Fruit fly (Drosophila melanogaster) whole organism, embryonic: ENCODE data around the gene Cep290.

Experiments used
- Blimp-1 ChIP-seq: fragments of 200-800 bp; sonication (Bioruptor generic); optimal IDR thresholded peaks from 3 replicates; lab custom pipeline; 2018; ENCODE audit warnings: missing biosample characterization, missing genetic modification characterization, mild to moderate bottlenecking, moderate library complexity, missing genetic modification reagents
- Bteb2 ChIP-seq: fragments of 200-800 bp; sonication (Bioruptor generic); optimal IDR thresholded peaks from 2 replicates; lab custom pipeline; 2016; ENCODE audit warnings: missing biosample characterization, missing genetic modification characterization
- CG10565 ChIP-seq: fragments of 200-800 bp; sonication (Bioruptor generic); optimal IDR thresholded peaks from 3 replicates; lab custom pipeline; 2016; ENCODE audit warnings: missing biosample characterization, mild to moderate bottlenecking, missing genetic modification characterization
- CG11696 ChIP-seq: fragments of 200-800 bp; sonication (Bioruptor generic); IDR thresholded peaks from 2 replicates; pipeline ENCODE4 v1.3.6; 2022; ENCODE audit warnings: missing biosample characterization, missing genetic modification characterization
- CG12391 ChIP-seq: fragments of 200-800 bp; sonication (Bioruptor generic); optimal IDR thresholded peaks from 3 replicates; lab custom pipeline; 2018; ENCODE audit warnings: missing biosample characterization, mild to moderate bottlenecking, missing genetic modification characterization, moderate library complexity
- CG13287 ChIP-seq: fragments of 200-800 bp; sonication (Bioruptor generic); IDR thresholded peaks from 2 replicates; pipeline ENCODE4 v1.3.6; 2022; ENCODE audit warnings: missing biosample characterization, missing genetic modification characterization; ENCODE audit not compliant: partially characterized antibody
- CG13624 ChIP-seq: fragments of 200-800 bp; sonication (Bioruptor generic); optimal IDR thresholded peaks from 2 replicates; lab custom pipeline; 2016; ENCODE audit warnings: missing biosample characterization, missing genetic modification characterization
- CG14050 ChIP-seq: fragments of 200-800 bp; sonication (Bioruptor generic); IDR thresholded peaks from 3 replicates; pipeline ENCODE4 v1.3.6; 2022; ENCODE audit warnings: missing biosample characterization, missing genetic modification characterization
- CG17802 ChIP-seq: fragments of 200-800 bp; sonication (Bioruptor generic); optimal IDR thresholded peaks from 2 replicates; lab custom pipeline; 2018; ENCODE audit warnings: missing biosample characterization, mild to moderate bottlenecking, missing genetic modification characterization, moderate library complexity
- CG2120 ChIP-seq: fragments of 200-800 bp; sonication (Bioruptor generic); optimal IDR thresholded peaks from 3 replicates; lab custom pipeline; 2016; ENCODE audit warnings: missing biosample characterization, missing genetic modification characterization
- CG2875 ChIP-seq: fragments of 200-800 bp; sonication (Bioruptor generic); optimal IDR thresholded peaks from 2 replicates; lab custom pipeline; 2017; ENCODE audit warnings: missing biosample characterization, mild to moderate bottlenecking, missing genetic modification characterization, missing genetic modification reagents
- CG32772 ChIP-seq: fragments of 200-800 bp; sonication (Bioruptor generic); IDR thresholded peaks from 2 replicates; pipeline ENCODE4 v1.3.6; 2022; ENCODE audit warnings: missing biosample characterization, missing genetic modification characterization
- CG33557 ChIP-seq: fragments of 200-800 bp; sonication (Bioruptor generic); optimal IDR thresholded peaks from 2 replicates; lab custom pipeline; 2019; ENCODE audit warnings: missing biosample characterization, mild to moderate bottlenecking, missing genetic modification characterization, moderate library complexity
- CG4282 ChIP-seq: fragments of 200-800 bp; sonication (Bioruptor generic); optimal IDR thresholded peaks from 2 replicates; lab custom pipeline; 2016; ENCODE audit warnings: missing biosample characterization, missing genetic modification characterization
- CG5953 ChIP-seq: fragments of 200-800 bp; sonication (Bioruptor generic); IDR thresholded peaks from 2 replicates; pipeline ENCODE4 v1.3.6; 2022; ENCODE audit warnings: missing biosample characterization, missing genetic modification characterization
- CG6654 ChIP-seq: fragments of 200-800 bp; sonication (Bioruptor generic); optimal IDR thresholded peaks from 2 replicates; lab custom pipeline; 2017; ENCODE audit warnings: missing biosample characterization, mild to moderate bottlenecking, missing genetic modification characterization
- CG7987 ChIP-seq: fragments of 200-800 bp; sonication (Bioruptor generic); optimal IDR thresholded peaks from 2 replicates; lab custom pipeline; 2018; ENCODE audit warnings: missing biosample characterization, mild to moderate bottlenecking, missing genetic modification characterization, moderate library complexity
- CG8359 ChIP-seq: fragments of 200-800 bp; sonication (Bioruptor generic); optimal IDR thresholded peaks from 2 replicates; lab custom pipeline; 2017; ENCODE audit warnings: missing biosample characterization, mild to moderate bottlenecking, missing genetic modification characterization, borderline replicate concordance
- CG8388 ChIP-seq: fragments of 200-800 bp; sonication (Bioruptor generic); optimal IDR thresholded peaks from 2 replicates; lab custom pipeline; 2019; ENCODE audit warnings: missing biosample characterization, mild to moderate bottlenecking, missing genetic modification characterization, moderate library complexity
- CG8944 ChIP-seq: fragments of 200-800 bp; sonication (Bioruptor generic); optimal IDR thresholded peaks from 3 replicates; lab custom pipeline; 2016; ENCODE audit warnings: missing biosample characterization, missing genetic modification characterization
- CG9215 ChIP-seq: fragments of 200-800 bp; sonication (Bioruptor generic); IDR thresholded peaks from 2 replicates; pipeline ENCODE4 v1.3.6; 2022; ENCODE audit warnings: missing biosample characterization, missing genetic modification characterization
- CHES-1-like ChIP-seq: fragments of 200-800 bp; sonication (Bioruptor generic); optimal IDR thresholded peaks from 2 replicates; lab custom pipeline; 2016; ENCODE audit warnings: missing biosample characterization, missing genetic modification characterization
- Camta ChIP-seq: fragments of 200-800 bp; sonication (Bioruptor generic); optimal IDR thresholded peaks from 2 replicates; lab custom pipeline; 2016; ENCODE audit warnings: missing biosample characterization, missing genetic modification characterization
- Dad ChIP-seq: fragments of 200-800 bp; sonication (Bioruptor generic); optimal IDR thresholded peaks from 3 replicates; lab custom pipeline; 2016; ENCODE audit warnings: missing biosample characterization, missing genetic modification characterization
- Doc3 ChIP-seq: fragments of 200-800 bp; sonication (Bioruptor generic); IDR thresholded peaks from 3 replicates; pipeline ENCODE4 v1.3.6; 2022; ENCODE audit warnings: missing biosample characterization, missing genetic modification characterization; ENCODE audit not compliant: partially characterized antibody
- Dp ChIP-seq: fragments of 200-800 bp; sonication (Bioruptor generic); optimal IDR thresholded peaks from 2 replicates; lab custom pipeline; 2018; ENCODE audit warnings: missing biosample characterization, mild to moderate bottlenecking, missing genetic modification characterization, moderate library complexity
- HHEX ChIP-seq: fragments of 200-800 bp; sonication (Bioruptor generic); optimal IDR thresholded peaks from 3 replicates; lab custom pipeline; 2017; ENCODE audit warnings: missing biosample characterization, mild to moderate bottlenecking, missing genetic modification characterization, missing genetic modification reagents
- Hsf ChIP-seq: fragments of 200-800 bp; sonication (Bioruptor generic); optimal IDR thresholded peaks from 3 replicates; lab custom pipeline; 2016; ENCODE audit warnings: missing biosample characterization, missing genetic modification characterization
- Med ChIP-seq: fragments of 200-800 bp; sonication (Bioruptor generic); peaks from one replicate; lab custom pipeline; 2016; ENCODE audit warnings: missing biosample characterization, missing genetic modification characterization, mild to moderate bottlenecking, inconsistent platforms, moderate library complexity
- Neu2 ChIP-seq: fragments of 200-800 bp; sonication (Bioruptor generic); optimal IDR thresholded peaks from 3 replicates; lab custom pipeline; 2016; ENCODE audit warnings: missing biosample characterization, missing genetic modification characterization, borderline replicate concordance
- Sry-β ChIP-seq: fragments of 200-800 bp; sonication (Bioruptor generic); optimal IDR thresholded peaks from 2 replicates; lab custom pipeline; 2018; ENCODE audit warnings: missing biosample characterization, mild to moderate bottlenecking, missing genetic modification characterization, moderate library complexity
- bab2 ChIP-seq: fragments of 200-800 bp; sonication (Bioruptor generic); optimal IDR thresholded peaks from 2 replicates; lab custom pipeline; 2016; ENCODE audit warnings: missing biosample characterization, missing genetic modification characterization
- br ChIP-seq: fragments of >200 bp; optimal IDR thresholded peaks from 2 replicates; lab custom pipeline; 2017
- chn ChIP-seq: fragments of 200-800 bp; sonication (Bioruptor generic); optimal IDR thresholded peaks from 2 replicates; lab custom pipeline; 2016; ENCODE audit warnings: missing biosample characterization, missing genetic modification characterization
- disco-r ChIP-seq: fragments of 200-800 bp; sonication (Bioruptor generic); optimal IDR thresholded peaks from 2 replicates; lab custom pipeline; 2016; ENCODE audit warnings: missing biosample characterization, missing genetic modification characterization
- gce ChIP-seq: fragments of 200-800 bp; sonication (Bioruptor generic); IDR thresholded peaks from 3 replicates; pipeline ENCODE4 v1.3.6; 2022; ENCODE audit warnings: missing biosample characterization, missing genetic modification characterization
- gcm2 ChIP-seq: fragments of 200-800 bp; sonication (Bioruptor generic); optimal IDR thresholded peaks from 2 replicates; lab custom pipeline; 2016; ENCODE audit warnings: missing biosample characterization, missing genetic modification characterization
- gsb ChIP-seq: fragments of 200-800 bp; sonication (Bioruptor generic); IDR thresholded peaks from 2 replicates; pipeline ENCODE4 v1.3.6; 2022; ENCODE audit warnings: missing biosample characterization, missing genetic modification characterization
- hbn ChIP-seq: fragments of 200-800 bp; sonication (Bioruptor generic); IDR thresholded peaks from 2 replicates; pipeline ENCODE4 v1.3.6; 2022; ENCODE audit warnings: missing biosample characterization, missing genetic modification characterization; ENCODE audit not compliant: partially characterized antibody
- hkb ChIP-seq, 2 experiments: fragments of 200-800 bp in 1 of 2; fragments of >200 bp in 1 of 2; sonication (Bioruptor generic) in 1 of 2; IDR thresholded peaks in 1 of 2; optimal IDR thresholded peaks in 1 of 2; 2 replicates each; pipeline versions ENCODE4 v1.3.6 to Lab custom; 2017 to 2022; ENCODE audit warnings: missing biosample characterization in 1 of 2, missing genetic modification characterization in 1 of 2
- lbe ChIP-seq: fragments of 200-800 bp; sonication (Bioruptor generic); optimal IDR thresholded peaks from 2 replicates; lab custom pipeline; 2016; ENCODE audit warnings: missing biosample characterization, mild to moderate bottlenecking, missing genetic modification characterization
- phol ChIP-seq: fragments of 200-800 bp; sonication (Bioruptor generic); optimal IDR thresholded peaks from 3 replicates; lab custom pipeline; 2018; ENCODE audit warnings: missing biosample characterization, mild to moderate bottlenecking, missing genetic modification characterization, moderate library complexity
- pita ChIP-seq: fragments of 200-800 bp; sonication (Bioruptor generic); optimal IDR thresholded peaks from 2 replicates; lab custom pipeline; 2017; ENCODE audit warnings: missing biosample characterization, mild to moderate bottlenecking, missing genetic modification characterization
- pzg ChIP-seq: fragments of 200-800 bp; sonication (Bioruptor generic); optimal IDR thresholded peaks from 3 replicates; lab custom pipeline; 2018; ENCODE audit warnings: missing biosample characterization, mild to moderate bottlenecking, missing genetic modification characterization, moderate library complexity
- scrt ChIP-seq: fragments of 200-800 bp; sonication (Bioruptor generic); optimal IDR thresholded peaks from 2 replicates; lab custom pipeline; 2018; ENCODE audit warnings: missing biosample characterization, mild to moderate bottlenecking, missing genetic modification characterization, moderate library complexity
- sob ChIP-seq: fragments of 200-800 bp; sonication (Bioruptor generic); IDR thresholded peaks from 2 replicates; pipeline ENCODE4 v1.3.6; 2022; ENCODE audit warnings: missing biosample characterization, missing genetic modification characterization
- stwl ChIP-seq: fragments of 200-800 bp; sonication (Bioruptor generic); optimal IDR thresholded peaks from 3 replicates; lab custom pipeline; 2018; ENCODE audit warnings: missing biosample characterization, mild to moderate bottlenecking, missing genetic modification characterization, moderate library complexity
- trem ChIP-seq: fragments of 200-800 bp; optimal IDR thresholded peaks from 3 replicates; lab custom pipeline; 2019; ENCODE audit warnings: missing biosample characterization, mild to moderate bottlenecking, missing genetic modification characterization, moderate library complexity
- zfh2 ChIP-seq: fragments of 200-800 bp; sonication (Bioruptor generic); optimal IDR thresholded peaks from 2 replicates; lab custom pipeline; 2016; ENCODE audit warnings: missing biosample characterization, missing genetic modification characterization

Cep290 gene

dm6 chr3L:833878-834277 is 9.8 kb upstream of the Cep290 start, which contains the start of gene CG42553 (continued):
- no peak for TF ChIP-seq CG2120 (GFP tag; lab: Kevin White, UChicago)
- TF ChIP-seq chn (GFP tag; lab: Kevin White, UChicago): no peak
- TF ChIP-seq disco-r (GFP tag; lab: Kevin White, UChicago): no peak
- no peak for TF ChIP-seq gcm2 (GFP tag; lab: Kevin White, UChicago)
- TF ChIP-seq CG8944 (GFP tag; lab: Kevin White, UChicago): no peak
- TF ChIP-seq stwl (tag; lab: Kevin White, UChicago): peak; percentile 7
- TF ChIP-seq Bteb2 (GFP tag; lab: Kevin White, UChicago): no peak
- peak; percentile 84 for TF ChIP-seq Sry-β
- no peak for TF ChIP-seq CG32772 (GFP tag; lab: Robert Waterston, UW)
- no peak for TF ChIP-seq Neu2 (GFP tag; lab: Kevin White, UChicago)
- peak; percentile 81 for TF ChIP-seq CG17802
- no peak for TF ChIP-seq gsb
- TF ChIP-seq CHES-1-like (GFP tag; lab: Kevin White, UChicago): no peak
- TF ChIP-seq CG5953 (GFP tag; lab: Robert Waterston, UW): no peak
- no peak for TF ChIP-seq Dad (GFP tag; lab: Kevin White, UChicago)
- no peak for TF ChIP-seq hkb (optimal IDR thresholded peaks at IDR 0.05; lab: Kevin White, UChicago)
- no peak for TF ChIP-seq hkb (GFP tag; IDR thresholded peaks at IDR 0.05; lab: Robert Waterston, UW)
- TF ChIP-seq Blimp-1 (GFP tag; lab: Kevin White, UChicago): no peak
- no peak for TF ChIP-seq CG4282 (GFP tag; lab: Kevin White, UChicago)
- TF ChIP-seq CG33557 (GFP tag; lab: Kevin White, UChicago): no peak
- no peak for TF ChIP-seq sob (GFP tag; lab: Robert Waterston, UW)
- no peak for TF ChIP-seq zfh2
- TF ChIP-seq CG2875 (GFP tag; lab: Kevin White, UChicago): no peak
- TF ChIP-seq CG9215 (GFP tag; lab: Robert Waterston, UW): peak; percentile 99
- TF ChIP-seq CG14050: no peak

- TF ChIP-seq phol (tag; lab: Kevin White, UChicago) (peak; percentile 8), Hsf (GFP tag; lab: Kevin White, UChicago) (no peak), HHEX (GFP tag; lab: Kevin White, UChicago) (no peak), lbe (GFP tag; lab: Kevin White, UChicago) (peak; percentile 2), scrt (GFP tag; lab: Kevin White, UChicago) (no peak), CG12391 (no peak), Camta (no peak), Dad (GFP tag; lab: Kevin White, UChicago) (no peak), pita (GFP tag; lab: Kevin White, UChicago) (no peak), CG6654 (no peak), CG7987 (GFP tag; lab: Kevin White, UChicago) (no peak), CG10565 (GFP tag; lab: Kevin White, UChicago) (no peak), CG13624 (peak; percentile 60), Med (peak; percentile 11), hbn (GFP tag; lab: Robert Waterston, UW) (peak; percentile 52; the same call in 1 of the 2 replicates), Dp (GFP tag; lab: Kevin White, UChicago) (peak; percentile 88), bab2 (GFP tag; lab: Kevin White, UChicago) (no peak), gce (no peak), CG4282 (GFP tag; lab: Kevin White, UChicago) (no peak), CG8359 (GFP tag; lab: Kevin White, UChicago) (no peak), Doc3 (no peak), CG13287 (peak; percentile 72), CG11696 (GFP tag; lab: Robert Waterston, UW) (no peak), pzg (GFP tag; lab: Kevin White, UChicago) (peak; percentile 44), CG8388 (GFP tag; lab: Kevin White, UChicago) (no peak), br (no peak), trem (tag; lab: Kevin White, UChicago) (peak; percentile 63)
Observed at dm6 chr3L:835455-836034, 8.2 kb upstream of the Cep290 start, which contains the start of gene CG42554. Gene CG42554, plus strand, starts transcription at chr3L:835683.
